Worm (Caenorhabditis elegans): Measurements from ENCODE around the gene stdh-2.

Gene stdh-2

DNA sequence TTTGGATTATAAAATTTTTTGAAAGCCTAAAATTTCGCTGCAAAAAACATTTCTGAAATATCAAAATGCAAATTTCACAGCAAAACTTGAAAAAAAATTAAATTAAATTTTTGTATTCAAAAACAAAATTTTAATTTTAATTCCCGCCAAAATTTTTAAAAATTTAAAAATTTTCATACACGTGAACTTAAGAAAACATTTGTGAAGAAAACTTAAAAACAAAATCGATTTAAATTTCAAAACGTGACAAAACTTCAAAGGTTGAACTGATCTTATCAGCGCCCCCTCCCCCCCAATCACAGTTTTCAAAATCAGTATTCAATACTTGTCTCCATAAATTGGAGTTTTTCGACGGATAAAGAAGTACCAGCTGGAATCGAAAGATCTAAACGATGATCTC is 13.1 kb downstream of the stdh-2 start, which contains the start of gene F21H7.5:
Gene F21H7.5 (plus strand): TSS at position 301 of the 400 bp plus-strand sequence.
- TF ChIP-seq unc-62 (GFP tag; optimal IDR thresholded peaks at IDR 0.05) = no peak
- no peak for TF ChIP-seq nhr-12 (tag; optimal IDR thresholded peaks at IDR 0.05)
- no peak for TF ChIP-seq bed-3 (GFP tag; optimal IDR thresholded peaks at IDR 0.05)
- no peak for TF ChIP-seq ham-2 (GFP tag; optimal IDR thresholded peaks at IDR 0.05)
- no peak for TF ChIP-seq flh-1 (GFP tag; optimal IDR thresholded peaks at IDR 0.05)
- no peak for TF ChIP-seq blmp-1 (tag; optimal IDR thresholded peaks at IDR 0.05)
- TF ChIP-seq ceh-83 (GFP tag; optimal IDR thresholded peaks at IDR 0.05) = no peak

DNA sequence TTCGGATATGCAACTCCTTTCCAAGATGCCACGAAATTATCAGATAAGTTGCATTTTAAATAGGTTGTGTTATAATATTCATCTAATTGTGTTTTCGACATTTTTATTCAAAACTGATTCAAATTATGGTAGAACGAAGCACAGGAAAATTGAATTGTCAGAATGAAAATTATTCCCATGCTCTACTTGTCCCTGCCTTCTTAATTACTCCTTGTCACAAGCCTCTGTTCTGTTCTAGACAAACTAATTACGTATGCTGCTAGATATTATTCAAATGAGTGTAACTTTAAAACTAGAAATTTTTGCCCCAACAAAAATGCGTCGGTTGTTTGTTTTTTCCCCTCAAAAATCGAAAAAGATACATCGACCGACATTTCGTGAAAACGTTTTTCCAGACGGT is 20.0 kb downstream of the stdh-2 start, which contains the start of gene srh-104:
Gene srh-104 (minus strand): TSS at position 101 of the 400 bp plus-strand sequence.
- TF ChIP-seq bed-3 (GFP tag; optimal IDR thresholded peaks at IDR 0.05) (no peak), nhr-76 (tag; optimal IDR thresholded peaks at IDR 0.05) (no peak), unc-120 (tag; optimal IDR thresholded peaks at IDR 0.05; ENCODE audit: poor library complexity, severe bottlenecking) (no peak), elt-1 (tag; optimal IDR thresholded peaks at IDR 0.05; ENCODE audit: borderline replicate concordance, insufficient read depth) (no peak)

DNA sequence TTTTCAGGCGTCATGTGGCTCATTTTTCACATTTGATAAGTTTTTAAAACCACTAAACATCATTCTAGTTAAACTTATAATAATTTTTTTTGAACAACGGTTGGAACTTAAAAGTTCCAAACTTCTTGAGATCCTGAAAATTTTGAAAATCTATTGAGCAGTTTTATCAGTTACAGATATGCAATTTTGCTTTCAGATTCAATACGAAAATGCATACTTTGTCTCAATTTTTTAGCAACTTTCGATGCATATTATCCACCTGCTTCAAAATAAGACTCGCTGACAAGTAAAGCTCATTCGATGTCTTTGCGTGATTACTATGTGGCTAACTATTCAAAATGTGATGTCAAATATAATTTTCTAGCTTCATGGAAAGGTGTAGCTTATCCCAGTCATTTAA is 22.5 kb downstream of the stdh-2 start, which contains the start of gene srh-95:
Gene srh-95 (plus strand): TSS at position 301 of the 400 bp plus-strand sequence.
- TF ChIP-seq nhr-2 (tag; optimal IDR thresholded peaks at IDR 0.05) (no peak), nhr-28 (tag; optimal IDR thresholded peaks at IDR 0.05) (no peak), drap-1 (GFP tag; optimal IDR thresholded peaks at IDR 0.05) (no peak), blmp-1 (tag; optimal IDR thresholded peaks at IDR 0.05) (no peak), zip-8 (tag; optimal IDR thresholded peaks at IDR 0.05) (no peak), nhr-237 (tag; optimal IDR thresholded peaks at IDR 0.05) (no peak), hlh-1 (tag; optimal IDR thresholded peaks at IDR 0.05) (no peak), ham-2 (GFP tag; optimal IDR thresholded peaks at IDR 0.05) (no peak), ceh-83 (GFP tag; optimal IDR thresholded peaks at IDR 0.05) (no peak), elt-3 (tag; optimal IDR thresholded peaks at IDR 0.05) (no peak), flh-1 (GFP tag; optimal IDR thresholded peaks at IDR 0.05) (no peak), bed-3 (GFP tag; optimal IDR thresholded peaks at IDR 0.05) (no peak), pha-4 (tag; optimal IDR thresholded peaks at IDR 0.05) (no peak)

DNA sequence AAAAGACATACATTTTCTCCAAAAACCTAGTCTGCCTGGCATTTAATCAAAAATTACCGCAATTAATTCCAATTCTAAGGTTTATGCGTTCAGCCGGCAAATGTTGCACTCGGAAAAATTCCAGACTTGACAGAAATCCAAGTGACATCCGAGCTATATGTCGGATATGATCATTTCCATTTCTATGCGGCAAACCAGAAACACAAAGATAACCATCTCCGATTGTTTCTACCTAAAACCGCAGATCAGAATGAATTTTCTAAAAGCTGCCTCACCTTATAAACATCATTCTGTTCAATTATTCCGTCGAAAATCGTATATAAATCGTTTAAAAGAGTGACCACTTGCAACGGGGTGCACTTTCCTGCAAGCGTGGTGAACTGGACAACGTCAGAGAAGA is 25.0 kb downstream of the stdh-2 start:
- TF ChIP-seq flh-1 (GFP tag; optimal IDR thresholded peaks at IDR 0.05) (no peak), ceh-43 (GFP tag; optimal IDR thresholded peaks at IDR 0.05) (no peak), elt-1 (tag; optimal IDR thresholded peaks at IDR 0.05; ENCODE audit: borderline replicate concordance, insufficient read depth) (peak; percentile 52)

DNA sequence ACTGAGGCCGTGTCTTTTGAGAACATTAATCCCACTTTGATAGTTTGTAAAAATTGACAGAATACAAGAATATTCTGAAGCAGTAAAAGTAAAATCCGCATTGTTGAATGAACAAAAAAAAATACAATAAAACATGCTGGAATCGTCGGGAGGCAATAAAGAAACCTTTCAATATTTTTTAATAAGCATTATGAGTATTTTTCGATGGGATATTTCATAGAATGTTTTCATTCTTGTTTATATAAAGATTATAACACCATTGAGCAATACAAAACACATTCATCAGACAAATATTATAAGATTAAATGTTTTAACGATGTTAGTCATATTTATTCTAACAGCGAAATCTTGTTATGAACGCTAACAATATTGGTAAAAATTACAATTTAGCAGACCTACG is 29.6 kb downstream of the stdh-2 start, which contains the start of gene gcy-20:
Gene gcy-20 (minus strand): TSS at position 101 of the 400 bp plus-strand sequence.
- TF ChIP-seq zip-8 (tag; optimal IDR thresholded peaks at IDR 0.05) (no peak), tbx-8 (GFP tag; optimal IDR thresholded peaks at IDR 0.05) (no peak), nhr-76 (tag; optimal IDR thresholded peaks at IDR 0.05) (no peak), sem-2 (GFP tag; optimal IDR thresholded peaks at IDR 0.05) (no peak)

DNA sequence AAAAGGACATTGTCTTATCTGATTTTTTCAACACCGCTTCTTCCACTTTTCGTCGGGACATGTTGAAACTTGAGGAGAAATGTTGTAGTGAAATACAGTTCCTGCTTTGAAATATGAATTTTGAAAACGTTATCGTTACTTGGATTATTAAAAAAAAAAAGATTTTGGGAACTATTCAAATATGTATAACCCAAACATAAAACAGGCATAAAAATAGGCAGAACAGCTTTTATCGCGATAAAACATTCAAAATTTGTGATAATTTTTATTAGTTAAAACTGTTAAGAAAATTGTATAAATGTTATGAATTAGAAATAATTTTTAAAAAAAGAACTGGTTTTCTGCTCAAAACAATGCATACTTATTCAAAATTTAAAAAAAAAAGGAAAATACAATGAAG is 32.3 kb downstream of the stdh-2 start, which contains the start of gene bgnt-1.3:
Gene bgnt-1.3 (minus strand): TSS at position 101 of the 400 bp plus-strand sequence.
- TF ChIP-seq hlh-1 (tag; optimal IDR thresholded peaks at IDR 0.05) = no peak
- no peak for TF ChIP-seq lsy-2 (tag; optimal IDR thresholded peaks at IDR 0.05)
- no peak for TF ChIP-seq ces-1 (GFP tag; optimal IDR thresholded peaks at IDR 0.05)
- no peak for TF ChIP-seq unc-62 (GFP tag; optimal IDR thresholded peaks at IDR 0.05)
- TF ChIP-seq blmp-1 (tag; optimal IDR thresholded peaks at IDR 0.05) = no peak
- TF ChIP-seq tbx-8 (GFP tag; optimal IDR thresholded peaks at IDR 0.05) = no peak
- TF ChIP-seq nhr-237 (tag; optimal IDR thresholded peaks at IDR 0.05) = no peak
- TF ChIP-seq mep-1 (tag; optimal IDR thresholded peaks at IDR 0.05) = no peak
- no peak for TF ChIP-seq nhr-2 (tag; optimal IDR thresholded peaks at IDR 0.05)
- no peak for TF ChIP-seq sem-2 (GFP tag; optimal IDR thresholded peaks at IDR 0.05)
- no peak for TF ChIP-seq elt-1 (tag; optimal IDR thresholded peaks at IDR 0.05; ENCODE audit: borderline replicate concordance, insufficient read depth)

DNA sequence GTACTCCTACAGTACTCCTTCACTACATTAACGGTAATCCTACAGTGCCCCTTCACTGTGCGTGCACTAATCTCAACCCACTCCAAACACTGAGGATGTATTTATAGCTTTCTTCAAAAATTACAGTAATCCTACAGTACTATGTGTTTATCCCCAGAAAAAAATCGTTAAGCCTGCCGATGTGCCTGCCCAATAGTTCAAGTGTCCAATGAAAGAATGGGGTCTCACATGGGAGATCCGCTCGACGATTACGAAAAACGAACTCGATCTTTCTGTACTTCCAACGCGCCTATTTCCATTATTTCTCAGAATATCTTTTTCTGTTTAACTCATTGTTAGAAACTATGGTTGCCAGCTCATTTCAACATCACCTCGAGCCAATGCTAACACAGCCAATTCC is 34.0 kb downstream of the stdh-2 start, which contains the start of gene nhr-218:
Gene nhr-218 (plus strand): TSS at position 301 of the 400 bp plus-strand sequence.
- TF ChIP-seq sem-2 (GFP tag; optimal IDR thresholded peaks at IDR 0.05) = no peak
- no peak for TF ChIP-seq snpc-4 (tag; optimal IDR thresholded peaks at IDR 0.05)
- no peak for TF ChIP-seq pha-4 (tag; optimal IDR thresholded peaks at IDR 0.05)
- no peak for TF ChIP-seq ces-1 (GFP tag; optimal IDR thresholded peaks at IDR 0.05)
- no peak for TF ChIP-seq drap-1 (GFP tag; optimal IDR thresholded peaks at IDR 0.05)
- no peak for TF ChIP-seq mls-2 (tag; optimal IDR thresholded peaks at IDR 0.05)
- no peak for TF ChIP-seq cnd-1 (tag; optimal IDR thresholded peaks at IDR 0.05)
- no peak for TF ChIP-seq ham-2 (GFP tag; optimal IDR thresholded peaks at IDR 0.05)
- no peak for TF ChIP-seq mep-1 (tag; optimal IDR thresholded peaks at IDR 0.05)
- no peak for TF ChIP-seq ceh-39 (tag; optimal IDR thresholded peaks at IDR 0.05)
- no peak for TF ChIP-seq ztf-11 (tag; optimal IDR thresholded peaks at IDR 0.05)
